Worm (Caenorhabditis elegans) whole organism, L4 larva: ENCODE data around the gene M01H9.5.

Source experiments
- lir-3 ChIP-seq: sonication (generic microtip); optimal IDR thresholded peaks from 2 replicates; lab custom pipeline; 2016; ENCODE audit warnings: mild to moderate bottlenecking, missing genetic modification characterization, missing compliant biosample characterization
- nhr-77 ChIP-seq: fragments of 150-350 bp; optimal IDR thresholded peaks from 2 replicates; lab custom pipeline; 2014; ENCODE audit warnings: missing biosample characterization, missing genetic modification characterization

ce11 chrIV:4473767-4474166 lies 8.5 kb downstream of the M01H9.5 start:
- TF ChIP-seq lir-3 (tag; lab: Kevin White, UChicago) (no peak), nhr-77 (tag; lab: Kevin White, UChicago) (no peak)
